Worm (Caenorhabditis elegans) whole organism, L4/young adult: ENCODE results near the gene ZK1320.13.

Experiments
- W03F9.2 ChIP-seq: fragments of 150-350 bp; optimal IDR thresholded peaks from 2 replicates; lab custom pipeline; 2014; ENCODE audit warnings: missing biosample characterization, missing genetic modification characterization
- dao-5 ChIP-seq: sonication (generic microtip); optimal IDR thresholded peaks from 2 replicates; lab custom pipeline; 2016; ENCODE audit warnings: missing genotype, missing genetic modification characterization, moderate library complexity, missing compliant biosample characterization
- him-1 ChIP-seq: sonication (generic microtip); optimal IDR thresholded peaks from 2 replicates; lab custom pipeline; 2016; ENCODE audit warnings: missing genotype, missing genetic modification reagents, missing genetic modification characterization, missing compliant biosample characterization

The ZK1320.13 gene

ce11 chrII:9680493-9680892 lies at the start of gene ZK1320.13:
TSS of gene ZK1320.13 (plus strand) at chrII:9680793.
- TF ChIP-seq him-1 (tag; lab: Kevin White, UChicago) (no peak), dao-5 (tag; lab: Kevin White, UChicago) (no peak), W03F9.2 (tag; lab: Kevin White, UChicago) (no peak)

ce11 chrII:9636300-9636699 lies 44.3 kb upstream of the ZK1320.13 start, which contains the start of gene ZK1307.7:
TSS of gene ZK1307.7 (plus strand) at chrII:9636600.
- TF ChIP-seq W03F9.2 (tag; lab: Kevin White, UChicago) (no peak), dao-5 (tag; lab: Kevin White, UChicago) (no peak), him-1 (tag; lab: Kevin White, UChicago) (no peak)

- TF ChIP-seq dao-5 (tag; lab: Kevin White, UChicago) (no peak), W03F9.2 (tag; lab: Kevin White, UChicago) (no peak), him-1 (tag; lab: Kevin White, UChicago) (no peak)
These were observed 36.2 kb upstream of the ZK1320.13 start, which contains the start of gene fzr-1 for ce11 chrII:9644438-9644837. TSS of gene fzr-1 (minus strand) at chrII:9644466.

ce11 chrII:9644940-9645634 lies 35.5 kb upstream of the ZK1320.13 start:
- TF ChIP-seq dao-5 (tag; lab: Kevin White, UChicago) (no peak), W03F9.2 (tag; lab: Kevin White, UChicago) (peak; percentile 15)

- TF ChIP-seq him-1 (tag; lab: Kevin White, UChicago) = no peak
- TF ChIP-seq dao-5 (tag; lab: Kevin White, UChicago) = no peak
- no peak for TF ChIP-seq W03F9.2 (tag; lab: Kevin White, UChicago)
These were observed 34.5 kb upstream of the ZK1320.13 start for ce11 chrII:9646122-9646555.

ce11 chrII:9646928-9647838 lies 33.4 kb upstream of the ZK1320.13 start, which contains the start of gene sqv-8:
TSS of gene sqv-8 (plus strand) at chrII:9646978.
- TF ChIP-seq W03F9.2 (tag; lab: Kevin White, UChicago) (no peak), him-1 (tag; lab: Kevin White, UChicago) (no peak), dao-5 (tag; lab: Kevin White, UChicago) (no peak)

- TF ChIP-seq dao-5 (tag; lab: Kevin White, UChicago) = no peak
- no peak for TF ChIP-seq W03F9.2 (tag; lab: Kevin White, UChicago)
- TF ChIP-seq him-1 (tag; lab: Kevin White, UChicago) = no peak
These were observed 31.4 kb upstream of the ZK1320.13 start, which contains the start of gene ZK1307.9 for ce11 chrII:9649191-9649590. TSS of gene ZK1307.9 (plus strand) at chrII:9649491.

ce11 chrII:9651700-9652099 lies 28.9 kb upstream of the ZK1320.13 start, which contains the start of gene ZK1307.4:
TSS of gene ZK1307.4 (minus strand) at chrII:9651800.
- TF ChIP-seq him-1 (tag; lab: Kevin White, UChicago) (no peak), dao-5 (tag; lab: Kevin White, UChicago) (no peak), W03F9.2 (tag; lab: Kevin White, UChicago) (no peak)

ce11 chrII:9652919-9653318 lies 27.7 kb upstream of the ZK1320.13 start, which contains the start of gene ZK1307.3:
TSS of gene ZK1307.3 (minus strand) at chrII:9653019.
- no peak for TF ChIP-seq W03F9.2 (tag; lab: Kevin White, UChicago)
- TF ChIP-seq him-1 (tag; lab: Kevin White, UChicago) = no peak
- TF ChIP-seq dao-5 (tag; lab: Kevin White, UChicago) = no peak

- TF ChIP-seq W03F9.2 (tag; lab: Kevin White, UChicago) = no peak
- TF ChIP-seq dao-5 (tag; lab: Kevin White, UChicago) = no peak
- no peak for TF ChIP-seq him-1 (tag; lab: Kevin White, UChicago)
These were observed 26.9 kb upstream of the ZK1320.13 start, which contains the start of gene ZK1307.2 for ce11 chrII:9653679-9654078. TSS of gene ZK1307.2 (minus strand) at chrII:9653952.

- TF ChIP-seq him-1 (tag; lab: Kevin White, UChicago) = no peak
- no peak for TF ChIP-seq W03F9.2 (tag; lab: Kevin White, UChicago)
- TF ChIP-seq dao-5 (tag; lab: Kevin White, UChicago) = no peak
These were observed 25.0 kb upstream of the ZK1320.13 start, which contains the start of gene ZK1307.1 for ce11 chrII:9655530-9656139. TSS of gene ZK1307.1 (minus strand) at chrII:9655580.

ce11 chrII:9656210-9656755 lies 24.3 kb upstream of the ZK1320.13 start, which contains the start of gene gstk-1:
TSS of gene gstk-1 (plus strand) at chrII:9656705.
- TF ChIP-seq W03F9.2 (tag; lab: Kevin White, UChicago) = no peak
- TF ChIP-seq him-1 (tag; lab: Kevin White, UChicago) = no peak
- TF ChIP-seq dao-5 (tag; lab: Kevin White, UChicago) = no peak
